Fruit fly (Drosophila melanogaster) whole organism, pupa: ENCODE data around the gene dpr2.
A peak's percentile ranks its signal among the peaks of the same experiment; 100 is the strongest.

Experiments used
- CG12605 ChIP-seq: fragments of 200-800 bp; sonication (Bioruptor generic); IDR thresholded peaks from 2 replicates; pipeline ENCODE4 v1.3.6; 2022; ENCODE audit warnings: missing biosample characterization, missing genetic modification characterization
- CG13204 ChIP-seq: fragments of 200-800 bp; sonication (Bioruptor generic); optimal IDR thresholded peaks from 2 replicates; lab custom pipeline; 2018; ENCODE audit warnings: missing biosample characterization, mild to moderate bottlenecking, missing genetic modification characterization, moderate library complexity
- CG14655 ChIP-seq: fragments of 200-800 bp; sonication (Bioruptor generic); optimal IDR thresholded peaks from 3 replicates; lab custom pipeline; 2017; ENCODE audit warnings: mild to moderate bottlenecking, missing biosample characterization, missing genetic modification reagents, missing genetic modification characterization
- CG15710 ChIP-seq: fragments of 200-800 bp; sonication (Bioruptor generic); optimal IDR thresholded peaks from 2 replicates; lab custom pipeline; 2018; ENCODE audit warnings: missing biosample characterization, mild to moderate bottlenecking, missing genetic modification characterization, moderate library complexity
- CG17806 ChIP-seq: fragments of 200-800 bp; sonication (Bioruptor generic); optimal IDR thresholded peaks from 2 replicates; lab custom pipeline; 2018; ENCODE audit warnings: missing biosample characterization, mild to moderate bottlenecking, missing genetic modification characterization, moderate library complexity
- CG32121 ChIP-seq: fragments of 200-800 bp; sonication (Bioruptor generic); IDR thresholded peaks from 2 replicates; pipeline ENCODE4 v1.3.6; 2022; ENCODE audit warnings: missing biosample characterization, missing genetic modification characterization
- CG8301 ChIP-seq: fragments of 200-800 bp; sonication (Bioruptor generic); optimal IDR thresholded peaks from 2 replicates; lab custom pipeline; 2018; ENCODE audit warnings: missing biosample characterization, mild to moderate bottlenecking, missing genetic modification characterization
- CG9948 ChIP-seq: fragments of 200-800 bp; sonication (Bioruptor generic); optimal IDR thresholded peaks from 2 replicates; lab custom pipeline; 2018; ENCODE audit warnings: missing biosample characterization, mild to moderate bottlenecking, missing genetic modification characterization, moderate library complexity
- EcR ChIP-seq: fragments of 200-800 bp; sonication (Bioruptor generic); optimal IDR thresholded peaks from 3 replicates; lab custom pipeline; 2019; ENCODE audit warnings: missing biosample characterization, missing genetic modification characterization, mild to moderate bottlenecking, moderate library complexity, missing genetic modification reagents
- Pif1A ChIP-seq: fragments of 200-800 bp; sonication (Bioruptor generic); optimal IDR thresholded peaks from 3 replicates; lab custom pipeline; 2016; ENCODE audit warnings: missing biosample characterization, missing genetic modification characterization
- Pif1B ChIP-seq: fragments of 200-800 bp; sonication (Bioruptor generic); optimal IDR thresholded peaks from 3 replicates; lab custom pipeline; 2016; ENCODE audit warnings: missing biosample characterization, missing genetic modification characterization
- fd96Ca ChIP-seq: fragments of 200-800 bp; sonication (Bioruptor generic); IDR thresholded peaks from 3 replicates; pipeline ENCODE4 v1.3.6; 2022; ENCODE audit warnings: missing biosample characterization, missing genetic modification characterization
- gl ChIP-seq: fragments of 200-800 bp; sonication (Bioruptor generic); optimal IDR thresholded peaks from 2 replicates; lab custom pipeline; 2018; ENCODE audit warnings: missing biosample characterization, mild to moderate bottlenecking, missing genetic modification characterization
- rn ChIP-seq: fragments of 200-800 bp; sonication (Bioruptor generic); IDR thresholded peaks from 2 replicates; pipeline ENCODE4 v1.3.6; 2022; ENCODE audit warnings: missing biosample characterization, missing genetic modification characterization

DNA sequence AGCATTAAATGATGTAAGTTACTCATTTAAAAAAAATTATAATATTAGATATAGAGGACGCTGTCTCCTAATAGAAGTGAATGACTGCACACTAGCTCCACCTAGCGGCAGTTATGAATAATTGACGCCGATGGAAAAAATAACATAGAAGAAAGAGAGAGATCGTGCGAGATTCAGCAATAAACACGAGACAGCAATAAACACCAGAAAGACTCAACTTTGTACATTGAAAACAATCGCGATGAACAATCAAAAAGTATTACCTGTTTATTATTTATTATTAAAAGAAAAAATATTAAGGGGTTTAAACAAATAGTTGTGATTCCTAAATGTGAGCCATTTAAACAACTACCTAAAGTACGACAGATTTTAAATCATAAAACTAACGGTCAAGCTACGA lies 22.2 kb upstream of the dpr2 start:
- TF ChIP-seq gl: no peak
- peak; percentile 46 for TF ChIP-seq CG32121 (GFP tag; lab: Robert Waterston, UW)
- no peak for TF ChIP-seq rn (GFP tag; lab: Robert Waterston, UW)
- peak; percentile 6 for TF ChIP-seq CG17806 (tag; lab: Kevin White, UChicago)
- no peak for TF ChIP-seq CG8301 (tag; lab: Kevin White, UChicago)
- TF ChIP-seq CG9948 (tag; lab: Kevin White, UChicago): no peak
- no peak for TF ChIP-seq fd96Ca
- no peak for TF ChIP-seq CG14655
- TF ChIP-seq CG12605 (GFP tag; lab: Robert Waterston, UW): no peak
- no peak for TF ChIP-seq EcR (GFP tag; lab: Kevin White, UChicago)
- TF ChIP-seq CG15710 (tag; lab: Kevin White, UChicago): no peak
- no peak for TF ChIP-seq Pif1A
- no peak for TF ChIP-seq Pif1B (GFP tag; lab: Kevin White, UChicago)
- TF ChIP-seq CG13204 (GFP tag; lab: Kevin White, UChicago): no peak
